Fruit fly (Drosophila melanogaster) whole organism, embryonic: ENCODE results near the gene Ns4.

Experiments
- ATbp ChIP-seq: fragments of 200-800 bp; sonication (Bioruptor generic); optimal IDR thresholded peaks from 2 replicates; lab custom pipeline; 2017; ENCODE audit warnings: missing biosample characterization, mild to moderate bottlenecking, missing genetic modification characterization, missing genetic modification reagents
- Aef1 ChIP-seq: fragments of 200-800 bp; sonication (Bioruptor generic); IDR thresholded peaks from 3 replicates; pipeline ENCODE4 v1.3.6; 2022; ENCODE audit warnings: missing biosample characterization, missing genetic modification characterization
- Antp ChIP-seq: fragments of 200-800 bp; sonication (Bioruptor generic); optimal IDR thresholded peaks from 3 replicates; lab custom pipeline; 2016; ENCODE audit warnings: missing biosample characterization, missing genetic modification characterization
- Atf-2 ChIP-seq: fragments of 200-800 bp; sonication (Bioruptor generic); optimal IDR thresholded peaks from 2 replicates; lab custom pipeline; 2016; ENCODE audit warnings: missing biosample characterization, missing genetic modification characterization
- Bdp1 ChIP-seq: fragments of 200-800 bp; sonication (Bioruptor generic); optimal IDR thresholded peaks from 3 replicates; lab custom pipeline; 2016; ENCODE audit warnings: missing biosample characterization, missing genetic modification characterization
- Bteb2 ChIP-seq: fragments of 200-800 bp; sonication (Bioruptor generic); optimal IDR thresholded peaks from 2 replicates; lab custom pipeline; 2016; ENCODE audit warnings: missing biosample characterization, missing genetic modification characterization
- CG10267 ChIP-seq: fragments of 200-800 bp; sonication (Bioruptor generic); optimal IDR thresholded peaks from 2 replicates; lab custom pipeline; 2018; ENCODE audit warnings: missing biosample characterization, mild to moderate bottlenecking, missing genetic modification characterization, moderate library complexity
- CG10431 ChIP-seq: fragments of 200-800 bp; sonication (Bioruptor generic); optimal IDR thresholded peaks from 3 replicates; lab custom pipeline; 2018; ENCODE audit warnings: missing biosample characterization, mild to moderate bottlenecking, missing genetic modification characterization
- CG10565 ChIP-seq: fragments of 200-800 bp; sonication (Bioruptor generic); optimal IDR thresholded peaks from 3 replicates; lab custom pipeline; 2016; ENCODE audit warnings: missing biosample characterization, mild to moderate bottlenecking, missing genetic modification characterization
- CG10959 ChIP-seq: fragments of 200-800 bp; sonication (Bioruptor generic); IDR thresholded peaks from 2 replicates; pipeline ENCODE4 v1.3.6; 2022; ENCODE audit warnings: missing biosample characterization, missing genetic modification characterization
- CG11093 ChIP-seq: fragments of 200-800 bp; sonication (Bioruptor generic); IDR thresholded peaks from 3 replicates; pipeline ENCODE4 v1.3.6; 2022; ENCODE audit warnings: missing biosample characterization, missing genetic modification characterization
- CG12219 ChIP-seq: fragments of 200-800 bp; sonication (Bioruptor generic); optimal IDR thresholded peaks from 3 replicates; lab custom pipeline; 2018; ENCODE audit warnings: missing biosample characterization, mild to moderate bottlenecking, missing genetic modification characterization
- CG2678 ChIP-seq: fragments of 200-800 bp; sonication (Bioruptor generic); optimal IDR thresholded peaks from 3 replicates; lab custom pipeline; 2019; ENCODE audit warnings: missing biosample characterization, mild to moderate bottlenecking, missing genetic modification characterization, moderate library complexity
- CG2712 ChIP-seq: fragments of 200-800 bp; optimal IDR thresholded peaks from 3 replicates; lab custom pipeline; 2019; ENCODE audit warnings: missing biosample characterization, mild to moderate bottlenecking, missing genetic modification characterization, moderate library complexity
- CG31388 ChIP-seq: fragments of 200-800 bp; sonication (Bioruptor generic); optimal IDR thresholded peaks from 2 replicates; lab custom pipeline; 2016; ENCODE audit warnings: missing biosample characterization, missing genetic modification characterization
- CG31441 ChIP-seq: fragments of 200-800 bp; sonication (Bioruptor generic); IDR thresholded peaks from 2 replicates; pipeline ENCODE4 v1.3.6; 2022; ENCODE audit warnings: missing biosample characterization, missing genetic modification characterization
- CG3163 ChIP-seq: fragments of 200-800 bp; sonication (Bioruptor generic); optimal IDR thresholded peaks from 3 replicates; lab custom pipeline; 2016; ENCODE audit warnings: missing biosample characterization, missing genetic modification characterization
- CG3407 ChIP-seq: fragments of 200-800 bp; sonication (Bioruptor generic); optimal IDR thresholded peaks from 2 replicates; lab custom pipeline; 2018; ENCODE audit warnings: missing biosample characterization, mild to moderate bottlenecking, missing genetic modification characterization
- CG43689 ChIP-seq: fragments of 200-800 bp; sonication (Bioruptor generic); IDR thresholded peaks from 2 replicates; pipeline ENCODE4 v1.3.6; 2022; ENCODE audit warnings: missing biosample characterization, missing genetic modification characterization
- CHES-1-like ChIP-seq: fragments of 200-800 bp; sonication (Bioruptor generic); optimal IDR thresholded peaks from 2 replicates; lab custom pipeline; 2016; ENCODE audit warnings: missing biosample characterization, missing genetic modification characterization
- Dbx ChIP-seq: fragments of 200-800 bp; sonication (Bioruptor generic); IDR thresholded peaks from 3 replicates; pipeline ENCODE4 v1.3.6; 2022; ENCODE audit warnings: missing biosample characterization, missing genetic modification characterization
- Dip2 ChIP-seq: fragments of 200-800 bp; sonication (Bioruptor generic); IDR thresholded peaks from 2 replicates; pipeline ENCODE4 v1.3.6; 2022; ENCODE audit warnings: missing biosample characterization, missing genetic modification characterization
- Drgx ChIP-seq: fragments of 200-800 bp; sonication (Bioruptor generic); IDR thresholded peaks from 2 replicates; pipeline ENCODE4 v1.3.6; 2022; ENCODE audit warnings: missing biosample characterization, missing genetic modification characterization
- GATAe ChIP-seq: fragments of 200-800 bp; sonication (Bioruptor generic); conservative IDR thresholded peaks from 2 replicates; pipeline ENCODE4 v1.3.6; 2022; ENCODE audit warnings: missing biosample characterization, missing genetic modification characterization
- HmgD ChIP-seq: fragments of 200-800 bp; sonication (Bioruptor generic); optimal IDR thresholded peaks from 3 replicates; lab custom pipeline; 2016; ENCODE audit warnings: missing biosample characterization, missing genetic modification characterization
- MBD-R2 ChIP-seq: fragments of 200-800 bp; sonication (Bioruptor generic); IDR thresholded peaks from 2 replicates; pipeline ENCODE4 v1.3.6; 2022; ENCODE audit warnings: missing biosample characterization, missing genetic modification characterization
- Meics ChIP-seq: fragments of 200-800 bp; sonication (Bioruptor generic); optimal IDR thresholded peaks from 2 replicates; lab custom pipeline; 2017; ENCODE audit warnings: missing biosample characterization, mild to moderate bottlenecking, missing genetic modification characterization
- Nf-YB ChIP-seq: fragments of 200-800 bp; sonication (Bioruptor generic); optimal IDR thresholded peaks from 3 replicates; lab custom pipeline; 2019; ENCODE audit warnings: missing biosample characterization, mild to moderate bottlenecking, missing genetic modification characterization, moderate library complexity
- Nf-YC ChIP-seq: fragments of 200-800 bp; optimal IDR thresholded peaks from 3 replicates; lab custom pipeline; 2019; ENCODE audit warnings: missing biosample characterization, mild to moderate bottlenecking, missing genetic modification characterization, moderate library complexity
- Oli ChIP-seq: fragments of 200-800 bp; sonication (Bioruptor generic); optimal IDR thresholded peaks from 2 replicates; lab custom pipeline; 2018; ENCODE audit warnings: missing biosample characterization, mild to moderate bottlenecking, missing genetic modification characterization, moderate library complexity
- Ravus ChIP-seq: fragments of 200-800 bp; sonication (Bioruptor generic); IDR thresholded peaks from 2 replicates; pipeline ENCODE4 v1.3.6; 2022; ENCODE audit warnings: missing biosample characterization, missing genetic modification characterization
- Sox102F ChIP-seq: fragments of 200-800 bp; sonication (Bioruptor generic); optimal IDR thresholded peaks from 2 replicates; lab custom pipeline; 2018; ENCODE audit warnings: missing biosample characterization, mild to moderate bottlenecking, missing genetic modification characterization, moderate library complexity
- btn ChIP-seq: fragments of 200-800 bp; sonication (Bioruptor generic); optimal IDR thresholded peaks from 2 replicates; lab custom pipeline; 2016; ENCODE audit warnings: missing biosample characterization, missing genetic modification characterization
- chif ChIP-seq, 2 experiments: fragments of 200-800 bp; sonication (Bioruptor generic); optimal IDR thresholded peaks; 3 replicates each; lab custom pipeline; 2016; ENCODE audit warnings: missing biosample characterization in 2 of 2, missing genetic modification characterization in 2 of 2
- chm ChIP-seq: fragments of 200-800 bp; sonication (Bioruptor generic); IDR thresholded peaks from 2 replicates; pipeline ENCODE4 v1.3.6; 2022; ENCODE audit warnings: missing biosample characterization, missing genetic modification characterization
- dati ChIP-seq: fragments of 200-800 bp; sonication (Bioruptor generic); IDR thresholded peaks from 2 replicates; pipeline ENCODE4 v1.3.6; 2022; ENCODE audit warnings: missing biosample characterization, missing genetic modification characterization
- disco-r ChIP-seq: fragments of 200-800 bp; sonication (Bioruptor generic); optimal IDR thresholded peaks from 2 replicates; lab custom pipeline; 2016; ENCODE audit warnings: missing biosample characterization, missing genetic modification characterization
- ems ChIP-seq: fragments of 200-800 bp; sonication (Bioruptor generic); optimal IDR thresholded peaks from 3 replicates; lab custom pipeline; 2016; ENCODE audit warnings: missing biosample characterization, missing genetic modification characterization
- fd102C ChIP-seq: fragments of 200-800 bp; sonication (Bioruptor generic); optimal IDR thresholded peaks from 2 replicates; lab custom pipeline; 2018; ENCODE audit warnings: missing biosample characterization, mild to moderate bottlenecking, missing genetic modification characterization, moderate library complexity
- gcm2 ChIP-seq: fragments of 200-800 bp; sonication (Bioruptor generic); optimal IDR thresholded peaks from 2 replicates; lab custom pipeline; 2016; ENCODE audit warnings: missing biosample characterization, missing genetic modification characterization
- her ChIP-seq: fragments of 200-800 bp; sonication (Bioruptor generic); optimal IDR thresholded peaks from 2 replicates; lab custom pipeline; 2016; ENCODE audit warnings: missing biosample characterization, missing genetic modification characterization
- hkb ChIP-seq, 2 experiments: fragments of 200-800 bp in 1 of 2; fragments of >200 bp in 1 of 2; sonication (Bioruptor generic) in 1 of 2; IDR thresholded peaks in 1 of 2; optimal IDR thresholded peaks in 1 of 2; 2 replicates each; pipeline versions ENCODE4 v1.3.6 to Lab custom; 2017 to 2022; ENCODE audit warnings: missing biosample characterization in 1 of 2, missing genetic modification characterization in 1 of 2
- jumu ChIP-seq: fragments of 200-800 bp; sonication (Bioruptor generic); optimal IDR thresholded peaks from 3 replicates; lab custom pipeline; 2016; ENCODE audit warnings: missing biosample characterization, missing genetic modification characterization
- lola ChIP-seq, 3 experiments: fragments of >200 bp in 2 of 3; fragments of 200-800 bp in 1 of 3; sonication (Bioruptor generic) in 1 of 3; optimal IDR thresholded peaks; 2 replicates each; lab custom pipeline; 2017 to 2019; ENCODE audit warnings: missing biosample characterization in 3 of 3, missing genetic modification characterization in 3 of 3, mild to moderate bottlenecking in 1 of 3, moderate library complexity in 1 of 3
- nerfin-2 ChIP-seq: fragments of 200-800 bp; sonication (Bioruptor generic); IDR thresholded peaks from 2 replicates; pipeline ENCODE4 v1.3.6; 2022; ENCODE audit warnings: missing biosample characterization, missing genetic modification characterization; ENCODE audit not compliant: partially characterized antibody
- prd ChIP-seq, 3 experiments: fragments of >200 bp in 2 of 3; fragments of 200-800 bp in 1 of 3; sonication (Bioruptor generic) in 1 of 3; optimal IDR thresholded peaks in 2 of 3; IDR thresholded peaks in 1 of 3; 2 replicates in 2 of 3; 3 replicates in 1 of 3; pipeline versions ENCODE4 v1.3.6 to Lab custom; 2017 to 2022; ENCODE audit warnings: missing biosample characterization in 1 of 3, missing genetic modification characterization in 1 of 3
- slp2 ChIP-seq: fragments of 200-800 bp; sonication (Bioruptor generic); optimal IDR thresholded peaks from 2 replicates; lab custom pipeline; 2016; ENCODE audit warnings: missing biosample characterization, missing genetic modification characterization
- vfl ChIP-seq: fragments of 200-800 bp; sonication (Bioruptor generic); optimal IDR thresholded peaks from 2 replicates; lab custom pipeline; 2016; ENCODE audit warnings: missing biosample characterization, missing genetic modification characterization
- zen2 ChIP-seq: fragments of 200-800 bp; sonication (Bioruptor generic); IDR thresholded peaks from 3 replicates; pipeline ENCODE4 v1.3.6; 2022; ENCODE audit warnings: missing biosample characterization, missing genetic modification characterization; ENCODE audit not compliant: partially characterized antibody

Ns4 gene

dm6 chr2L:20759809-20760485, 7.7 kb downstream of the Ns4 start (continued):
- peak; percentile 36; the same call in 1 of the 3 replicates for TF ChIP-seq Dbx (GFP tag; lab: Robert Waterston, UW)
- no peak for TF ChIP-seq Atf-2 (GFP tag; lab: Kevin White, UChicago)
- TF ChIP-seq CG31388 (GFP tag; lab: Kevin White, UChicago), result no peak
- TF ChIP-seq Nf-YC (tag; lab: Kevin White, UChicago), result peak; percentile 13
- no peak for TF ChIP-seq HmgD (GFP tag; lab: Kevin White, UChicago)
- TF ChIP-seq CG12219 (GFP tag; lab: Kevin White, UChicago), result no peak
- TF ChIP-seq Sox102F (GFP tag; lab: Kevin White, UChicago), result peak; percentile 61
- no peak for TF ChIP-seq Dip2 (GFP tag; lab: Robert Waterston, UW)
- TF ChIP-seq CG31441 (GFP tag; lab: Robert Waterston, UW), result peak; percentile 48; the same call in 1 of the 2 replicates
- no peak for TF ChIP-seq her
- no peak; the same call in 1 of the 2 replicates for TF ChIP-seq chm (GFP tag; lab: Robert Waterston, UW)
- no peak for TF ChIP-seq zen2 (GFP tag; lab: Robert Waterston, UW)
- TF ChIP-seq CG43689 (GFP tag; lab: Robert Waterston, UW), result no peak
- no peak for TF ChIP-seq Bdp1 (GFP tag; lab: Kevin White, UChicago)
- TF ChIP-seq fd102C (GFP tag; lab: Kevin White, UChicago), result no peak
- 0 out of 2 replicates have a peak, but pooled peaks have one; percentile 21 for TF ChIP-seq Drgx (GFP tag; lab: Robert Waterston, UW)
- TF ChIP-seq chif (GFP tag; optimal IDR thresholded peaks at IDR 0.05; lab: Kevin White, UChicago), result no peak
- TF ChIP-seq CG10959 (GFP tag; lab: Robert Waterston, UW), result no peak
- TF ChIP-seq MBD-R2 (GFP tag; lab: Robert Waterston, UW), result no peak
- no peak for TF ChIP-seq nerfin-2 (GFP tag; lab: Robert Waterston, UW)
- TF ChIP-seq jumu, result no peak
- TF ChIP-seq CG10267 (tag; lab: Kevin White, UChicago), result peak; percentile 27
- TF ChIP-seq GATAe (GFP tag; lab: Robert Waterston, UW), result no peak
- TF ChIP-seq CG10431 (GFP tag; lab: Kevin White, UChicago), result no peak
- no peak for TF ChIP-seq slp2 (GFP tag; lab: Kevin White, UChicago)
- no peak for TF ChIP-seq CG10565 (GFP tag; lab: Kevin White, UChicago)
- TF ChIP-seq CG3407 (GFP tag; lab: Kevin White, UChicago), result peak; percentile 7
- TF ChIP-seq hkb (optimal IDR thresholded peaks at IDR 0.05; lab: Kevin White, UChicago), result no peak
- peak; percentile 38; the same call in 1 of the 2 replicates for TF ChIP-seq hkb (GFP tag; IDR thresholded peaks at IDR 0.05; lab: Robert Waterston, UW)
- no peak for TF ChIP-seq gcm2
- 0 out of 3 replicates have a peak, but pooled peaks have one; percentile 35 for TF ChIP-seq CG11093 (GFP tag; lab: Robert Waterston, UW)
- peak; percentile 27 for TF ChIP-seq Nf-YB (GFP tag; lab: Kevin White, UChicago)
- TF ChIP-seq CG2712 (tag; lab: Kevin White, UChicago), result peak; percentile 68
- no peak for TF ChIP-seq prd (optimal IDR thresholded peaks at IDR 0.05; lab: Kevin White, UChicago)
- TF ChIP-seq prd (GFP tag; IDR thresholded peaks at IDR 0.05; lab: Robert Waterston, UW), result peak; percentile 46; the same call in 2 of the 3 replicates
- peak; percentile 29 for TF ChIP-seq Meics (GFP tag; lab: Kevin White, UChicago)
- peak; percentile 76 for TF ChIP-seq CG2678 (tag; lab: Kevin White, UChicago)
- TF ChIP-seq CG3163 (GFP tag; lab: Kevin White, UChicago), result no peak
- TF ChIP-seq Oli (tag; lab: Kevin White, UChicago), result peak; percentile 64
- TF ChIP-seq Bteb2 (GFP tag; lab: Kevin White, UChicago), result no peak
- TF ChIP-seq vfl (GFP tag; lab: Kevin White, UChicago), result no peak
- TF ChIP-seq ems (GFP tag; lab: Kevin White, UChicago), result peak; percentile 22
- no peak for TF ChIP-seq Antp (GFP tag; lab: Kevin White, UChicago)
- peak; percentile 20 for TF ChIP-seq disco-r (GFP tag; lab: Kevin White, UChicago)
- TF ChIP-seq Ravus (GFP tag; lab: Robert Waterston, UW), result no peak
- TF ChIP-seq ATbp (GFP tag; lab: Kevin White, UChicago), result peak; percentile 5
- TF ChIP-seq dati (GFP tag; lab: Robert Waterston, UW), result no peak
- TF ChIP-seq Aef1 (GFP tag; lab: Robert Waterston, UW), result peak; percentile 31; the same call in 1 of the 3 replicates
- TF ChIP-seq CHES-1-like (GFP tag; lab: Kevin White, UChicago), result no peak
- peak in 1 of 3 experiments; percentile 42 for TF ChIP-seq lola (GFP tag; optimal IDR thresholded peaks at IDR 0.05; lab: Kevin White, UChicago)
- no peak for TF ChIP-seq btn
